Fruit fly (Drosophila melanogaster): ENCODE measurements around the gene wek.

dm6 chr2L:15745989-15746388 is 22.2 kb downstream of the wek start:
- TF ChIP-seq h (optimal IDR thresholded peaks at IDR 0.05) (no peak), Myc (optimal IDR thresholded peaks at IDR 0.05) (no peak), psq (optimal IDR thresholded peaks at IDR 0.05) (no peak)
